Worm (Caenorhabditis elegans): ENCODE measurements around the gene C55C3.73.

ce11 chrIV:5744114-5744513, 40.9 kb upstream of the C55C3.73 start, which contains the start of gene C45E5.1:
- no peak for TF ChIP-seq mdl-1 (tag; optimal IDR thresholded peaks at IDR 0.05)
- no peak for TF ChIP-seq sem-4 (tag; optimal IDR thresholded peaks at IDR 0.05)
- no peak for TF ChIP-seq nhr-25 (tag; optimal IDR thresholded peaks at IDR 0.05)
- no peak for TF ChIP-seq ztf-11 (tag; optimal IDR thresholded peaks at IDR 0.05)
- no peak for TF ChIP-seq lin-13 (GFP tag; optimal IDR thresholded peaks at IDR 0.05)
- TF ChIP-seq snpc-4 (tag; optimal IDR thresholded peaks at IDR 0.05), result no peak
- no peak for TF ChIP-seq unc-39 (tag; optimal IDR thresholded peaks at IDR 0.05)
- no peak for TF ChIP-seq nhr-77 (tag; optimal IDR thresholded peaks at IDR 0.05)
- TF ChIP-seq ztf-4 (tag; optimal IDR thresholded peaks at IDR 0.05), result no peak
- no peak for TF ChIP-seq blmp-1 (tag; optimal IDR thresholded peaks at IDR 0.05; ENCODE audit: insufficient read depth)
- TF ChIP-seq aly-2 (tag; optimal IDR thresholded peaks at IDR 0.05), result no peak
- TF ChIP-seq nhr-11 (tag; optimal IDR thresholded peaks at IDR 0.05), result no peak
- no peak for TF ChIP-seq elt-3 (tag; optimal IDR thresholded peaks at IDR 0.05)

All from whole organism, L2 larva.